Worm (Caenorhabditis elegans): Measurements from ENCODE around the gene nlp-49.

- TF ChIP-seq snpc-4 (tag; optimal IDR thresholded peaks at IDR 0.05) (no peak), nhr-76 (tag; optimal IDR thresholded peaks at IDR 0.05) (no peak)
Measured at ce11 chrX:5904603-5905081, at the start of gene nlp-49.

All from whole organism, mixed stage, embryonic.